Worm (Caenorhabditis elegans): ENCODE data around the gene scl-21.

Gene scl-21

DNA sequence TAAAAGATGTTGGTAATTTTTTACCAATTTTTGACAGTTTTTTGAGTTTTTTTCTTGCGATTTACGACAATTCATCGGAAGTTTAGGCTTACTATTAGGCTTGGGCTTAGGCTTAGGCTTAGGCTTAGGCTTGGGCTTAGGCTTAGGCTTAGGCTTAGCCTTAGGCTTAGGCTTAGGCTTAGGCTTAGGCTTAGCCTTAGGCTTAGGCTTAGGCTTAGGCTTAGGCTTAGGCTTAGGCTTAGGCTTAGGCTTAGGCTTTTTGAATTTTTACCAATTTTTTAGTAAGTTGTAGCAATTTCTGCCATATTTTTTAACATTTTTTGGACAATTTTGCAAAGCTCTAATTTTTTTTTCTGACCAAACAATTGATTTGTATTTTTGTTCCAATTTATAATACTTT lies 33.0 kb upstream of the scl-21 start:
- TF ChIP-seq ceh-36 (tag; optimal IDR thresholded peaks at IDR 0.05), result peak; percentile 70

DNA sequence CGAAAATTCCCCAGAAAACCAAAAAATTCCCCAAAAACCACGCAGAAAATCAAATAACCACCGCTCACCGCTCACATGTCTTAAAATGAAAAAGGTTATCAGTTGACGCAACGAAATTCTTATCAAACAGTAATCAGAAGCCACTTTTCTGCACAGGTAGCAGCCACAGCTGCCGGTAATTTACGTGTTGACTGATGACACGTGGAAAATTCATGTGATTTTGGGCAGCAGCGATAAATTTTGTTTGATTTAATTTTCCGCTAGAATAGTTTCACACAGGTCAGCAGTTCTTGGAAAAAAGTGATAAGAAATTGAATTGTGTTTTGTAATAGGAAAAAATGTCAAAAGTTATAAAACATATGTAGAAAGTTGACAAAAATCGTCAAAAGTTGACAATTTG lies 32.1 kb upstream of the scl-21 start:
- no peak for TF ChIP-seq pes-1 (GFP tag; IDR thresholded peaks at IDR 0.05)
- no peak for TF ChIP-seq ceh-36 (tag; optimal IDR thresholded peaks at IDR 0.05)
- TF ChIP-seq tbx-11 (GFP tag; IDR thresholded peaks at IDR 0.05), result no peak
- no peak for TF ChIP-seq ceh-13 (GFP tag; optimal IDR thresholded peaks at IDR 0.05)
- no peak for TF ChIP-seq ama-1 (optimal IDR thresholded peaks at IDR 0.05)
- no peak for TF ChIP-seq scrt-1 (GFP tag; IDR thresholded peaks at IDR 0.05)

ce11 chrV:19526197-19526596 lies 30.7 kb upstream of the scl-21 start:
- TF ChIP-seq ceh-36 (tag; optimal IDR thresholded peaks at IDR 0.05), result no peak
- TF ChIP-seq ama-1 (optimal IDR thresholded peaks at IDR 0.05), result no peak
- no peak for TF ChIP-seq hmg-4 (GFP tag; optimal IDR thresholded peaks at IDR 0.05)
- TF ChIP-seq aly-1 (tag; optimal IDR thresholded peaks at IDR 0.05), result no peak
- TF ChIP-seq flt-1 (GFP tag; IDR thresholded peaks at IDR 0.05), result no peak
- no peak for TF ChIP-seq tbx-37 (GFP tag; conservative IDR thresholded peaks at IDR 0.05)
- no peak for TF ChIP-seq ets-7 (tag; optimal IDR thresholded peaks at IDR 0.05)

DNA sequence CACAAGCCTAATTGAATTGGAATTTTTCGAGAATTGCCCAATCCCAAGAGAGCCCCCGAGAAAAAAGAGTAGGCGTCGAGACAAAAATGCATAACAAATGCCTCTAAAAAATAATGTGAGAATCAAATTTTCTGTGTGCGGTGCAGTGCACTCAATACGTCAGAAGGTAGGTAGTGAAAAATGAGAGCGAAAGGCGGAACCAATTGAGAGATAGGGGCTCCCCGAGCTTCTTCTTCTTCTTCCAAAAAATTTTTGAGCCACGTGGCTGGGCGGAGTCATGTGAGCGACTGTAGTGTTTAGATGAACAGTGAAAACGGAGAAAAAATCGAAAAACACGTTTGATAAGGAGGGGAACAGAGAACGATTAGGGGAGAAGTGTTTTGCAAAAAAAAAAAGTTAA lies 29.1 kb upstream of the scl-21 start:
- TF ChIP-seq flt-1 (GFP tag; IDR thresholded peaks at IDR 0.05), result no peak
- TF ChIP-seq aly-1 (tag; optimal IDR thresholded peaks at IDR 0.05), result no peak

- peak; percentile 85 for TF ChIP-seq sea-1 (GFP tag; conservative IDR thresholded peaks at IDR 0.05)
- TF ChIP-seq ceh-13 (GFP tag; optimal IDR thresholded peaks at IDR 0.05), result peak; percentile 52
- peak; percentile 61 for TF ChIP-seq hmbx-1 (tag; optimal IDR thresholded peaks at IDR 0.05)
- TF ChIP-seq tra-4 (tag; optimal IDR thresholded peaks at IDR 0.05), result no peak
- peak; percentile 30 for TF ChIP-seq hnd-1 (tag; optimal IDR thresholded peaks at IDR 0.05)
- TF ChIP-seq pes-1 (GFP tag; IDR thresholded peaks at IDR 0.05), result peak; percentile 61; the same call in 1 of the 2 replicates
- no peak for TF ChIP-seq ets-7 (tag; optimal IDR thresholded peaks at IDR 0.05)
- TF ChIP-seq hmg-4 (GFP tag; optimal IDR thresholded peaks at IDR 0.05), result peak; percentile 95
- no peak for TF ChIP-seq aly-1 (tag; optimal IDR thresholded peaks at IDR 0.05)
- TF ChIP-seq tbx-11 (GFP tag; IDR thresholded peaks at IDR 0.05), result peak; percentile 70
- peak; percentile 60 for TF ChIP-seq B0310.2 (tag; optimal IDR thresholded peaks at IDR 0.05)
- no peak; the same call in 1 of the 2 replicates for TF ChIP-seq flt-1 (GFP tag; IDR thresholded peaks at IDR 0.05)
- peak; percentile 62 for TF ChIP-seq F13C5.2 (tag; optimal IDR thresholded peaks at IDR 0.05)
- TF ChIP-seq scrt-1 (GFP tag; IDR thresholded peaks at IDR 0.05), result peak; percentile 62; the same call in 1 of the 2 replicates
- peak; percentile 68 for TF ChIP-seq ceh-36 (tag; optimal IDR thresholded peaks at IDR 0.05)
- no peak for TF ChIP-seq tbx-37 (GFP tag; conservative IDR thresholded peaks at IDR 0.05)
- peak; percentile 99 for TF ChIP-seq ama-1 (optimal IDR thresholded peaks at IDR 0.05)
Observed at ce11 chrV:19522551-19523137, 27.2 kb upstream of the scl-21 start.

ce11 chrV:19521351-19522278 lies 26.1 kb upstream of the scl-21 start:
- TF ChIP-seq flt-1 (GFP tag; IDR thresholded peaks at IDR 0.05) (0 out of 2 replicates have a peak, but pooled peaks have one; percentile 25), pes-1 (GFP tag; IDR thresholded peaks at IDR 0.05) (peak; percentile 44; the same call in 1 of the 2 replicates), sea-1 (GFP tag; conservative IDR thresholded peaks at IDR 0.05) (peak; percentile 51; the same call in 1 of the 2 replicates), aly-1 (tag; optimal IDR thresholded peaks at IDR 0.05) (no peak), hmg-4 (GFP tag; optimal IDR thresholded peaks at IDR 0.05) (no peak)

DNA sequence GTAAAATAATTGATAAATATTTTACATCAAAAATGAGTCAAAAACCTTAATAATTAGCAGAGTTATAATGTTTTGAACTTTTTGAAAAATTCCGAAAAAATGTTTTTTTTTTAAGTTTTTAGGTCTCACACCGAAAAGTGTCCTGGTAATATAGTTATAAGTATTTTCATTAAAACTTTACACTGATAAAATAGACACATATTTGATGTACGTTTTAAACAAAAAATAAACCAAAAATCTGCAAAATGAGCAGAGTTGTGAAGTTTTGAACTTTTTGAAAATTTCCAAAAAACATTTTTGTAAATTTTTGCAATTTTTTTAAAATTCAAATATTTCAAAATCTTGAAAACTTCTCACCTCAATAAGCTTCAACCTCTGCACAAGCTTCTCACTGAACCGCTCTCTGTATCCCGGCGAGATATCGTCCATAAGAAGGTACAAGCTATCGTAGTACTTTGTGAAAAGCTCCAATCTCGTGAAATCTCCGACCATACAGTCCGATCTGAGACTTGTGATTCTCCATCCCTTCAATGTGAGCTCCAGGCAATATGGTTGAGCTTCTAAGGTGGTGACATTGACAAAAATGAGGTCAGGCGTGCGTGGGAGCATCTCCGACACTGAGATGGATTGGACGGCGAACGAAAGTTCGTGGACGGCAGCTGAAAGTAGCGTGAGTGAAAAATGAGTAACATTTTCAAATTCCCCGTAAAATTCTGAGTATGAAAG lies 25.3 kb upstream of the scl-21 start:
- no peak for TF ChIP-seq aly-1 (tag; optimal IDR thresholded peaks at IDR 0.05)
- TF ChIP-seq sea-1 (GFP tag; conservative IDR thresholded peaks at IDR 0.05), result no peak
- TF ChIP-seq tbx-37 (GFP tag; conservative IDR thresholded peaks at IDR 0.05), result no peak
- TF ChIP-seq tra-4 (tag; optimal IDR thresholded peaks at IDR 0.05), result no peak
- TF ChIP-seq pes-1 (GFP tag; IDR thresholded peaks at IDR 0.05), result no peak
- no peak for TF ChIP-seq B0310.2 (tag; optimal IDR thresholded peaks at IDR 0.05)
- TF ChIP-seq ama-1 (optimal IDR thresholded peaks at IDR 0.05), result peak; percentile 81
- TF ChIP-seq scrt-1 (GFP tag; IDR thresholded peaks at IDR 0.05), result no peak
- no peak for TF ChIP-seq F13C5.2 (tag; optimal IDR thresholded peaks at IDR 0.05)

- no peak for TF ChIP-seq B0310.2 (tag; optimal IDR thresholded peaks at IDR 0.05)
- peak; percentile 33 for TF ChIP-seq ama-1 (optimal IDR thresholded peaks at IDR 0.05)
Observed at ce11 chrV:19520130-19520529, 24.6 kb upstream of the scl-21 start.
